Worm (Caenorhabditis elegans) whole organism, L4 larva: ENCODE results near the gene C15B12.9.

Experiments
- aly-2 ChIP-seq: sonication (generic microtip); optimal IDR thresholded peaks from 2 replicates; lab custom pipeline; 2018; ENCODE audit warnings: missing biosample characterization, missing genetic modification characterization
- daf-16 ChIP-seq, 3 experiments: sonication (generic microtip); optimal IDR thresholded peaks; 2 replicates each; lab custom pipeline; 2016 to 2017; ENCODE audit warnings: missing genetic modification characterization in 3 of 3, missing genetic modification reagents in 3 of 3, mild to moderate bottlenecking in 2 of 3, missing compliant biosample characterization in 2 of 3, missing biosample characterization in 1 of 3, moderate library complexity in 1 of 3
- dve-1 ChIP-seq: sonication (generic microtip); optimal IDR thresholded peaks from 2 replicates; lab custom pipeline; 2017; ENCODE audit warnings: antibody characterized with exemption, mild to moderate bottlenecking, missing genetic modification characterization, missing compliant biosample characterization; ENCODE audit not compliant: insufficient read depth
- lin-15B ChIP-seq: fragments of 150-350 bp; sonication (generic microtip); optimal IDR thresholded peaks from 3 replicates; lab custom pipeline; 2014; ENCODE audit warnings: missing biosample characterization, missing genetic modification characterization
- nhr-41 ChIP-seq: fragments of 200-800 bp; sonication (Bioruptor generic); IDR thresholded peaks from 2 replicates; pipeline ENCODE4 v1.3.6; 2022; ENCODE audit warnings: missing genetic modification reagents, missing genetic modification characterization, missing compliant biosample characterization
- rbr-2 ChIP-seq: sonication (generic microtip); optimal IDR thresholded peaks from 2 replicates; lab custom pipeline; 2016; ENCODE audit warnings: missing genotype, missing genetic modification characterization, missing compliant biosample characterization
- unc-130 ChIP-seq: sonication (generic microtip); optimal IDR thresholded peaks from 2 replicates; lab custom pipeline; 2016; ENCODE audit warnings: missing genetic modification reagents, missing genetic modification characterization, missing compliant biosample characterization
- unc-39 ChIP-seq: sonication (generic microtip); optimal IDR thresholded peaks from 2 replicates; lab custom pipeline; 2017; ENCODE audit warnings: missing biosample characterization, missing genetic modification characterization
- vab-7 ChIP-seq: fragments of 200-800 bp; sonication (Bioruptor generic); IDR thresholded peaks from 2 replicates; pipeline ENCODE4 v1.3.6; 2022; ENCODE audit warnings: missing genetic modification reagents, missing genetic modification characterization, missing compliant biosample characterization
- zip-11 ChIP-seq: fragments of 200-800 bp; sonication (Bioruptor generic); IDR thresholded peaks from 2 replicates; pipeline ENCODE4 v1.3.6; 2022; ENCODE audit warnings: missing genetic modification characterization, missing compliant biosample characterization

ce11 chrX:6505662-6506061 lies 37.1 kb downstream of the C15B12.9 start, which contains the start of gene glr-8:
- TF ChIP-seq unc-130 (no peak), dve-1 (tag; lab: Kevin White, UChicago) (peak; percentile 35), unc-39 (tag; lab: Kevin White, UChicago) (no peak), vab-7 (no peak), rbr-2 (tag; lab: Kevin White, UChicago) (no peak), nhr-41 (GFP tag; lab: Robert Waterston, UW) (no peak), daf-16 (GFP tag; optimal IDR thresholded peaks at IDR 0.05; lab: Kevin White, UChicago) (no peak), daf-16 (tag; optimal IDR thresholded peaks at IDR 0.05; lab: Kevin White, UChicago) (peak; percentile 19), zip-11 (GFP tag; lab: Robert Waterston, UW) (no peak), lin-15B (tag; lab: Kevin White, UChicago) (no peak), aly-2 (tag; lab: Kevin White, UChicago) (no peak)
